Worm (Caenorhabditis elegans): ENCODE measurements around the gene F46H5.7.

Gene F46H5.7

ce11 chrX:7242878-7243277 is at the start of gene F46H5.7:
Gene F46H5.7, minus strand, starts transcription at chrX:7242983.
- 0 out of 2 replicates have a peak, but pooled peaks have one; percentile 25 for TF ChIP-seq lim-7 (GFP tag; IDR thresholded peaks at IDR 0.05)
- TF ChIP-seq ztf-7 (tag; optimal IDR thresholded peaks at IDR 0.05), result no peak
- peak; percentile 50 for TF ChIP-seq hlh-11 (tag; optimal IDR thresholded peaks at IDR 0.05)
- peak; percentile 10 for TF ChIP-seq ama-1 (optimal IDR thresholded peaks at IDR 0.05)
- peak; percentile 50 for TF ChIP-seq pqm-1 (tag; optimal IDR thresholded peaks at IDR 0.05)
- TF ChIP-seq nhr-25 (tag; optimal IDR thresholded peaks at IDR 0.05; ENCODE audit: borderline replicate concordance, insufficient read depth), result peak; percentile 31
- TF ChIP-seq attf-4 (tag; optimal IDR thresholded peaks at IDR 0.05), result no peak
- peak; percentile 33; the same call in 1 of the 2 replicates for TF ChIP-seq mdt-29 (GFP tag; IDR thresholded peaks at IDR 0.05)
- TF ChIP-seq nhr-48 (tag; optimal IDR thresholded peaks at IDR 0.05), result peak; percentile 12
- peak; percentile 43; the same call in 1 of the 2 replicates for TF ChIP-seq dmd-6 (GFP tag; IDR thresholded peaks at IDR 0.05)
- no peak for TF ChIP-seq daf-16 (GFP tag; optimal IDR thresholded peaks at IDR 0.05)
- TF ChIP-seq daf-16 (tag; optimal IDR thresholded peaks at IDR 0.05), result peak; percentile 36
- peak; percentile 25 for TF ChIP-seq nhr-28 (tag; optimal IDR thresholded peaks at IDR 0.05)
- peak; percentile 77 for TF ChIP-seq set-16 (GFP tag; IDR thresholded peaks at IDR 0.05)
- TF ChIP-seq Y5F2A.4 (GFP tag; optimal IDR thresholded peaks at IDR 0.05), result no peak

DNA sequence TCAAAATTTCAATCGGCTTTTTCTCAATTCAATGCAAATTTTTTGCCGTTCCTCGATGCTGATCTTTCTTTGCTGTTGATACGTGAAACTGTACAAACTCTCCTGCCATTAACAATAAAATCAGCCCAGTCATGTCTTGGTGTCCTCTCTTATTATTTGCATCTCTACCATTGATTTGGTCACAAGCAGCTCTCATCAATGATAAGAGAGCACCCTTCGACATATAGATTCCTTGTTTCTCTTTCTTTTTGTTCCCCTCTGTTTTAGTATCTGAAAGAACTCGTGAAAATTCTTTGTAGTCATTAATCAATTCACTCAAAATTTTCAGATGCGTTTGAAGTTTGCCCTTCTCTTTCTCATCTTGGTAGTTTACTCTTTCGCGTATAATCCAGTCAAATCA is 49.0 kb upstream of the F46H5.7 start, which contains the start of gene lron-7:
lron-7 (plus strand) TSS at position 323 of the 400 bp plus-strand sequence.
- TF ChIP-seq daf-8 (GFP tag; IDR thresholded peaks at IDR 0.05), result no peak
- no peak for TF ChIP-seq attf-4 (tag; optimal IDR thresholded peaks at IDR 0.05)
- no peak for TF ChIP-seq arid-1 (GFP tag; conservative IDR thresholded peaks at IDR 0.05)
- no peak for TF ChIP-seq nhr-41 (GFP tag; IDR thresholded peaks at IDR 0.05)
- TF ChIP-seq nhr-77 (tag; optimal IDR thresholded peaks at IDR 0.05), result peak; percentile 65
- TF ChIP-seq dmd-6 (GFP tag; IDR thresholded peaks at IDR 0.05), result peak; percentile 48
- no peak for TF ChIP-seq mes-2 (tag; optimal IDR thresholded peaks at IDR 0.05; ENCODE audit: poor library complexity, severe bottlenecking)
- no peak for TF ChIP-seq ZK337.2 (GFP tag; IDR thresholded peaks at IDR 0.05)
- no peak for TF ChIP-seq nhr-48 (tag; optimal IDR thresholded peaks at IDR 0.05)
- no peak for TF ChIP-seq ces-1 (GFP tag; optimal IDR thresholded peaks at IDR 0.05)
- no peak for TF ChIP-seq lin-13 (GFP tag; optimal IDR thresholded peaks at IDR 0.05)
- TF ChIP-seq lin-1 (GFP tag; IDR thresholded peaks at IDR 0.05), result 0 out of 2 replicates have a peak, but pooled peaks have one; percentile 12
- no peak for TF ChIP-seq T26A8.4 (GFP tag; IDR thresholded peaks at IDR 0.05)
- TF ChIP-seq fos-1 (tag; optimal IDR thresholded peaks at IDR 0.05), result no peak
- no peak for TF ChIP-seq ceh-62 (tag; optimal IDR thresholded peaks at IDR 0.05)
- no peak for TF ChIP-seq Y48G9A.11 (GFP tag; IDR thresholded peaks at IDR 0.05)
- TF ChIP-seq unc-130 (GFP tag; optimal IDR thresholded peaks at IDR 0.05), result no peak
- no peak for TF ChIP-seq ceh-32 (tag; optimal IDR thresholded peaks at IDR 0.05; ENCODE audit: poor library complexity)
- no peak for TF ChIP-seq hif-1 (tag; optimal IDR thresholded peaks at IDR 0.05)
- TF ChIP-seq daf-16 (GFP tag; optimal IDR thresholded peaks at IDR 0.05), result no peak
- TF ChIP-seq daf-16 (tag; optimal IDR thresholded peaks at IDR 0.05), result peak; percentile 61
- peak; percentile 50 for TF ChIP-seq hlh-11 (tag; optimal IDR thresholded peaks at IDR 0.05)
- no peak for TF ChIP-seq nhr-11 (tag; optimal IDR thresholded peaks at IDR 0.05)
- no peak for TF ChIP-seq nhr-76 (tag; optimal IDR thresholded peaks at IDR 0.05)
- no peak for TF ChIP-seq Y75B8A.6 (GFP tag; IDR thresholded peaks at IDR 0.05)
- TF ChIP-seq daf-19 (GFP tag; conservative IDR thresholded peaks at IDR 0.05), result no peak
- TF ChIP-seq spr-1 (tag; optimal IDR thresholded peaks at IDR 0.05), result no peak
- no peak for TF ChIP-seq ztf-7 (tag; optimal IDR thresholded peaks at IDR 0.05)
- TF ChIP-seq nhr-28 (tag; optimal IDR thresholded peaks at IDR 0.05), result peak; percentile 81
- TF ChIP-seq ctbp-1 (GFP tag; IDR thresholded peaks at IDR 0.05), result no peak
- no peak for TF ChIP-seq lsy-2 (tag; optimal IDR thresholded peaks at IDR 0.05)
- TF ChIP-seq nhr-102 (tag; optimal IDR thresholded peaks at IDR 0.05), result no peak
- TF ChIP-seq skn-1 (tag; optimal IDR thresholded peaks at IDR 0.05), result no peak
- TF ChIP-seq lin-38 (GFP tag; IDR thresholded peaks at IDR 0.05), result no peak
- no peak for TF ChIP-seq mep-1 (tag; optimal IDR thresholded peaks at IDR 0.05)
- no peak for TF ChIP-seq nhr-237 (tag; optimal IDR thresholded peaks at IDR 0.05)
- peak; percentile 86 for TF ChIP-seq pqm-1 (tag; optimal IDR thresholded peaks at IDR 0.05)
- peak; percentile 40 for TF ChIP-seq hlh-30 (tag; optimal IDR thresholded peaks at IDR 0.05; ENCODE audit: insufficient read depth)
- TF ChIP-seq nhr-25 (tag; optimal IDR thresholded peaks at IDR 0.05; ENCODE audit: borderline replicate concordance, insufficient read depth), result no peak
- no peak for TF ChIP-seq Y5F2A.4 (GFP tag; optimal IDR thresholded peaks at IDR 0.05)
- TF ChIP-seq jun-1 (tag; optimal IDR thresholded peaks at IDR 0.05), result no peak
- peak; percentile 23 for TF ChIP-seq dve-1 (tag; optimal IDR thresholded peaks at IDR 0.05; ENCODE audit: insufficient read depth)
- peak; percentile 49 for TF ChIP-seq aha-1 (tag)

All from whole organism, L4 larva.